Worm (Caenorhabditis elegans) whole organism, young adult: ENCODE measurements around the gene C35C5.8.

Experiments used
- B0035.1 ChIP-seq: sonication (generic microtip); optimal IDR thresholded peaks from 2 replicates; lab custom pipeline; 2016; ENCODE audit warnings: missing genetic modification characterization, mild to moderate bottlenecking, missing compliant biosample characterization, missing genotype, missing genetic modification reagents
- B0336.3 ChIP-seq: fragments of 200-800 bp; sonication (Bioruptor generic); IDR thresholded peaks from 2 replicates; pipeline ENCODE4 v1.3.6; 2022; ENCODE audit warnings: missing genetic modification characterization, missing compliant biosample characterization
- F22D6.2 ChIP-seq: sonication (generic microtip); optimal IDR thresholded peaks from 2 replicates; lab custom pipeline; 2016; ENCODE audit warnings: mild to moderate bottlenecking, missing genetic modification characterization, missing compliant biosample characterization
- F33H1.4 ChIP-seq: fragments of 200-800 bp; sonication (Bioruptor generic); IDR thresholded peaks from 2 replicates; pipeline ENCODE4 v1.3.6; 2022; ENCODE audit warnings: missing genetic modification reagents, missing genetic modification characterization, missing compliant biosample characterization
- F37B4.10 ChIP-seq: fragments of 200-800 bp; sonication (Bioruptor generic); IDR thresholded peaks from 2 replicates; pipeline ENCODE4 v1.3.6; 2022; ENCODE audit warnings: missing genetic modification characterization, missing compliant biosample characterization
- F39B2.1 ChIP-seq: fragments of 200-800 bp; sonication (Bioruptor generic); IDR thresholded peaks from 2 replicates; pipeline ENCODE4 v1.3.6; 2022; ENCODE audit warnings: missing genetic modification reagents, missing genetic modification characterization, missing compliant biosample characterization
- F57A8.1 ChIP-seq: fragments of 200-800 bp; sonication (Bioruptor generic); optimal IDR thresholded peaks from 2 replicates; lab custom pipeline; 2018; ENCODE audit warnings: mild to moderate bottlenecking, missing genetic modification characterization, moderate library complexity, missing compliant biosample characterization
- F57C9.4 ChIP-seq: sonication (generic microtip); optimal IDR thresholded peaks from 2 replicates; lab custom pipeline; 2017; ENCODE audit warnings: mild to moderate bottlenecking, missing genetic modification characterization, missing compliant biosample characterization
- T07F8.4 ChIP-seq: sonication (generic microtip); optimal IDR thresholded peaks from 2 replicates; lab custom pipeline; 2016; ENCODE audit warnings: mild to moderate bottlenecking, missing genetic modification characterization, moderate library complexity, missing compliant biosample characterization
- Y53G8AR.9 ChIP-seq: fragments of 200-800 bp; sonication (Bioruptor generic); conservative IDR thresholded peaks from 2 replicates; pipeline ENCODE4 v1.3.6; 2022; ENCODE audit warnings: missing genetic modification reagents, missing genetic modification characterization, missing compliant biosample characterization
- Y95B8A.8 ChIP-seq: fragments of 200-800 bp; sonication (Bioruptor generic); IDR thresholded peaks from 2 replicates; pipeline ENCODE4 v1.3.6; 2022; ENCODE audit warnings: missing genetic modification reagents, missing genetic modification characterization, missing compliant biosample characterization
- ama-1 ChIP-seq, 3 experiments: fragments of 150-350 bp in 1 of 3; sonication (generic microtip) in 2 of 3; optimal IDR thresholded peaks; 2 replicates each; lab custom pipeline; 2014 to 2018; ENCODE audit warnings: missing biosample characterization in 2 of 3, missing genetic modification characterization in 2 of 3, missing genetic modification reagents in 2 of 3
- atf-7 ChIP-seq: sonication (generic microtip); optimal IDR thresholded peaks from 2 replicates; lab custom pipeline; 2017; ENCODE audit warnings: mild to moderate bottlenecking, missing genetic modification characterization, missing compliant biosample characterization
- attf-5 ChIP-seq: fragments of 200-800 bp; sonication (Bioruptor generic); optimal IDR thresholded peaks from 2 replicates; lab custom pipeline; 2018; ENCODE audit warnings: mild to moderate bottlenecking, missing genetic modification characterization, missing compliant biosample characterization
- bed-2 ChIP-seq: fragments of 200-800 bp; sonication (Bioruptor generic); IDR thresholded peaks from 2 replicates; pipeline ENCODE4 v1.3.6; 2022; ENCODE audit warnings: missing genetic modification reagents, missing genetic modification characterization, missing compliant biosample characterization
- ceh-58 ChIP-seq: fragments of 200-800 bp; sonication (Bioruptor generic); IDR thresholded peaks from 2 replicates; pipeline ENCODE4 v1.3.6; 2022; ENCODE audit warnings: missing genetic modification characterization, missing compliant biosample characterization
- ceh-79 ChIP-seq: sonication (generic microtip); optimal IDR thresholded peaks from 2 replicates; lab custom pipeline; 2017; ENCODE audit warnings: mild to moderate bottlenecking, missing genetic modification characterization, missing compliant biosample characterization
- die-1 ChIP-seq: sonication (generic microtip); optimal IDR thresholded peaks from 2 replicates; lab custom pipeline; 2016; ENCODE audit warnings: missing genotype, mild to moderate bottlenecking, missing genetic modification characterization, missing compliant biosample characterization
- dox-1 ChIP-seq: fragments of 200-800 bp; sonication (Bioruptor generic); IDR thresholded peaks from 2 replicates; pipeline ENCODE4 v1.3.6; 2022; ENCODE audit warnings: missing genetic modification reagents, missing genetic modification characterization, missing compliant biosample characterization
- ekl-4 ChIP-seq: fragments of 200-800 bp; sonication (Bioruptor generic); IDR thresholded peaks from 2 replicates; pipeline ENCODE4 v1.3.6; 2022; ENCODE audit warnings: missing genetic modification reagents, missing genetic modification characterization, missing compliant biosample characterization
- let-607 ChIP-seq, 2 experiments: fragments of 200-800 bp in 1 of 2; sonication (Bioruptor generic) in 1 of 2; sonication (generic microtip) in 1 of 2; optimal IDR thresholded peaks; 2 replicates each; lab custom pipeline; 2016 to 2018; ENCODE audit warnings: mild to moderate bottlenecking in 2 of 2, missing compliant biosample characterization in 2 of 2, missing genetic modification characterization in 2 of 2, moderate library complexity in 2 of 2, missing genotype in 1 of 2
- lin-26 ChIP-seq: fragments of 200-800 bp; sonication (Bioruptor generic); IDR thresholded peaks from 2 replicates; pipeline ENCODE4 v1.3.6; 2022; ENCODE audit warnings: missing genetic modification reagents, missing genetic modification characterization, missing compliant biosample characterization
- lin-54 ChIP-seq: fragments of 200-800 bp; sonication (Bioruptor generic); optimal IDR thresholded peaks from 2 replicates; lab custom pipeline; 2018; ENCODE audit warnings: mild to moderate bottlenecking, missing genetic modification characterization, missing compliant biosample characterization
- madf-10 ChIP-seq: sonication (generic microtip); optimal IDR thresholded peaks from 2 replicates; lab custom pipeline; 2016; ENCODE audit warnings: mild to moderate bottlenecking, missing genetic modification characterization, missing compliant biosample characterization
- madf-6 ChIP-seq: fragments of 200-800 bp; sonication (Bioruptor generic); IDR thresholded peaks from 2 replicates; pipeline ENCODE4 v1.3.6; 2022; ENCODE audit warnings: missing genetic modification reagents, missing genetic modification characterization, missing compliant biosample characterization
- mel-28 ChIP-seq: sonication (generic microtip); optimal IDR thresholded peaks from 2 replicates; lab custom pipeline; 2016; ENCODE audit warnings: borderline replicate concordance, mild to moderate bottlenecking, missing genetic modification characterization, missing compliant biosample characterization
- nfyb-1 ChIP-seq: fragments of 200-800 bp; sonication (Bioruptor generic); IDR thresholded peaks from 2 replicates; pipeline ENCODE4 v1.3.6; 2022; ENCODE audit warnings: missing genetic modification reagents, missing genetic modification characterization, missing compliant biosample characterization
- nhr-179 ChIP-seq: sonication (generic microtip); optimal IDR thresholded peaks from 2 replicates; lab custom pipeline; 2016; ENCODE audit warnings: mild to moderate bottlenecking, missing genetic modification characterization, missing compliant biosample characterization
- nhr-27 ChIP-seq: fragments of 200-800 bp; sonication (Bioruptor generic); optimal IDR thresholded peaks from 2 replicates; lab custom pipeline; 2018; ENCODE audit warnings: mild to moderate bottlenecking, missing genetic modification characterization, moderate library complexity, missing compliant biosample characterization
- pbrm-1 ChIP-seq: fragments of 200-800 bp; sonication (Bioruptor generic); IDR thresholded peaks from 2 replicates; pipeline ENCODE4 v1.3.6; 2022; ENCODE audit warnings: missing genetic modification reagents, missing genetic modification characterization, missing compliant biosample characterization
- rec-8 ChIP-seq, 2 experiments: sonication (generic microtip); optimal IDR thresholded peaks; 2 replicates each; lab custom pipeline; 2016; ENCODE audit warnings: mild to moderate bottlenecking in 2 of 2, missing genetic modification characterization in 2 of 2, missing genetic modification reagents in 2 of 2, missing genotype in 2 of 2, missing biosample characterization in 1 of 2, missing compliant biosample characterization in 1 of 2, moderate library complexity in 1 of 2
- repo-1 ChIP-seq: sonication (generic microtip); optimal IDR thresholded peaks from 2 replicates; lab custom pipeline; 2017; ENCODE audit warnings: mild to moderate bottlenecking, missing genetic modification characterization, missing compliant biosample characterization
- snpc-4 ChIP-seq, 5 experiments: fragments of 150-350 bp in 1 of 5; sonication (generic microtip) in 4 of 5; optimal IDR thresholded peaks; 2 replicates each; lab custom pipeline; 2014 to 2018; ENCODE audit warnings: missing genetic modification characterization in 5 of 5, missing biosample characterization in 3 of 5, antibody characterized with exemption in 2 of 5, mild to moderate bottlenecking in 2 of 5, missing compliant biosample characterization in 2 of 5, missing genotype in 2 of 5, moderate library complexity in 2 of 5, missing genetic modification reagents in 1 of 5
- somi-1 ChIP-seq: fragments of 200-800 bp; sonication (Bioruptor generic); optimal IDR thresholded peaks from 2 replicates; lab custom pipeline; 2018; ENCODE audit warnings: mild to moderate bottlenecking, missing genetic modification characterization, missing compliant biosample characterization
- sptf-2 ChIP-seq: fragments of 200-800 bp; sonication (Bioruptor generic); optimal IDR thresholded peaks from 2 replicates; lab custom pipeline; 2018; ENCODE audit warnings: mild to moderate bottlenecking, missing genetic modification characterization, missing compliant biosample characterization
- zim-3 ChIP-seq: sonication (generic microtip); optimal IDR thresholded peaks from 2 replicates; lab custom pipeline; 2017; ENCODE audit warnings: mild to moderate bottlenecking, missing genetic modification characterization, moderate library complexity, missing compliant biosample characterization
- ztf-28 ChIP-seq: fragments of 200-800 bp; sonication (Bioruptor generic); IDR thresholded peaks from 2 replicates; pipeline ENCODE4 v1.3.6; 2022; ENCODE audit warnings: missing genetic modification reagents, missing genetic modification characterization, missing compliant biosample characterization
- ztf-3 ChIP-seq: fragments of 200-800 bp; sonication (Bioruptor generic); optimal IDR thresholded peaks from 2 replicates; lab custom pipeline; 2018; ENCODE audit warnings: mild to moderate bottlenecking, missing genetic modification characterization, missing compliant biosample characterization

The C35C5.8 gene

DNA sequence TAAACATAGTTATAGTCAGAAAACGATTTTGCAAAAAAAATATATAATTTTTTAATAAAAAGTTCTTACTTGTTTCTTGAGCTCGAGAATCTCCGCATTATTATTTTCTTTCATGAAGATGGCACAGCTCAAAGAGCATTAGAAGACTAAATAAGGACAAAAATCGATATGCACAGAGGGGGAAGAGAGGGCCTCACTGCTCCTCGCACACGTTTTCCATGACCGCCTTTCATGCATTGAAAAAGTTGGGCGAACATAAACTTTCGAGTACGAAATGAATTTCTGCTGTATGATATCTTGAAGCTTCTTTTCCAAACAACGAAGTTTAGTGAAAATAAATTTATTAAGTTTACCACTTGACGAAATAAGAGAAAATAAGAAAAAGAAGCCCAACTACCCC lies 22.2 kb upstream of the C35C5.8 start, which contains the start of gene ccdc-149:
Gene ccdc-149, minus strand, starts transcription at position 221 of the 400 bp plus-strand sequence.
- TF ChIP-seq madf-10 (tag; lab: Kevin White, UChicago) = no peak
- TF ChIP-seq ceh-79 (tag; lab: Kevin White, UChicago) = no peak
- no peak for TF ChIP-seq bed-2 (GFP tag; lab: Robert Waterston, UW)
- TF ChIP-seq Y53G8AR.9 (GFP tag; lab: Robert Waterston, UW) = peak; percentile 62; the same call in 1 of the 2 replicates
- 0 out of 2 replicates have a peak, but pooled peaks have one; percentile 25 for TF ChIP-seq B0336.3 (GFP tag; lab: Robert Waterston, UW)
- TF ChIP-seq zim-3 (tag; lab: Kevin White, UChicago) = no peak
- TF ChIP-seq ztf-3 = no peak
- TF ChIP-seq F22D6.2 (tag; lab: Kevin White, UChicago) = no peak
- no peak for TF ChIP-seq ama-1 (optimal IDR thresholded peaks at IDR 0.05; lab: Kevin White, UChicago)
- TF ChIP-seq ama-1 (GFP tag; optimal IDR thresholded peaks at IDR 0.05; lab: Kevin White, UChicago) = no peak
- TF ChIP-seq F37B4.10 (GFP tag; lab: Robert Waterston, UW) = no peak
- no peak for TF ChIP-seq F33H1.4 (GFP tag; lab: Robert Waterston, UW)
- TF ChIP-seq mel-28 (tag; lab: Kevin White, UChicago) = no peak
- TF ChIP-seq sptf-2 (GFP tag; lab: Kevin White, UChicago) = no peak
- no peak for TF ChIP-seq somi-1
- no peak for TF ChIP-seq ceh-58 (GFP tag; lab: Robert Waterston, UW)
- TF ChIP-seq F57C9.4 (tag; lab: Kevin White, UChicago) = no peak
- peak in 1 of 2 experiments; percentile 16 for TF ChIP-seq let-607 (tag; optimal IDR thresholded peaks at IDR 0.05; lab: Kevin White, UChicago)
- no peak for TF ChIP-seq dox-1 (GFP tag; lab: Robert Waterston, UW)
- no peak for TF ChIP-seq Y95B8A.8 (GFP tag; lab: Robert Waterston, UW)
- no peak for TF ChIP-seq lin-26 (GFP tag; lab: Robert Waterston, UW)
- TF ChIP-seq snpc-4 (GFP tag; optimal IDR thresholded peaks at IDR 0.05; lab: Kevin White, UChicago) = no peak
- no peak for TF ChIP-seq snpc-4 (tag; optimal IDR thresholded peaks at IDR 0.05; lab: Kevin White, UChicago)
- no peak for TF ChIP-seq atf-7 (tag; lab: Kevin White, UChicago)
- no peak for TF ChIP-seq lin-54 (GFP tag; lab: Kevin White, UChicago)
- no peak for TF ChIP-seq F39B2.1 (GFP tag; lab: Robert Waterston, UW)
- 0 out of 2 replicates have a peak, but pooled peaks have one; percentile 26 for TF ChIP-seq nfyb-1 (GFP tag; lab: Robert Waterston, UW)
- no peak for TF ChIP-seq attf-5 (GFP tag; lab: Kevin White, UChicago)
- no peak for TF ChIP-seq nhr-179 (tag; lab: Kevin White, UChicago)
- TF ChIP-seq repo-1 (tag; lab: Kevin White, UChicago) = peak; percentile 49
- no peak for TF ChIP-seq nhr-27 (tag; lab: Kevin White, UChicago)
- no peak for TF ChIP-seq madf-6 (GFP tag; lab: Robert Waterston, UW)
- TF ChIP-seq ztf-28 (GFP tag; lab: Robert Waterston, UW) = no peak
- no peak for TF ChIP-seq T07F8.4
- no peak for TF ChIP-seq rec-8 (tag; optimal IDR thresholded peaks at IDR 0.05; lab: Kevin White, UChicago)
- TF ChIP-seq die-1 (tag; lab: Kevin White, UChicago) = no peak
- TF ChIP-seq pbrm-1 (GFP tag; lab: Robert Waterston, UW) = peak; percentile 50; the same call in 1 of the 2 replicates
- no peak for TF ChIP-seq B0035.1 (tag; lab: Kevin White, UChicago)
- TF ChIP-seq ekl-4 (GFP tag; lab: Robert Waterston, UW) = no peak
- TF ChIP-seq F57A8.1 (GFP tag; lab: Kevin White, UChicago) = no peak
